Worm (Caenorhabditis elegans): ENCODE measurements around the gene C25G4.17.

- TF ChIP-seq W03F9.2 (tag; optimal IDR thresholded peaks at IDR 0.05) (no peak), him-1 (tag; optimal IDR thresholded peaks at IDR 0.05) (no peak)
These were observed at the start of gene C25G4.17 for ce11 chrIV:12441715-12442114.

Data from whole organism, L4/young adult.